Fruit fly (Drosophila melanogaster): Measurements from ENCODE around the gene CCT2.

DNA sequence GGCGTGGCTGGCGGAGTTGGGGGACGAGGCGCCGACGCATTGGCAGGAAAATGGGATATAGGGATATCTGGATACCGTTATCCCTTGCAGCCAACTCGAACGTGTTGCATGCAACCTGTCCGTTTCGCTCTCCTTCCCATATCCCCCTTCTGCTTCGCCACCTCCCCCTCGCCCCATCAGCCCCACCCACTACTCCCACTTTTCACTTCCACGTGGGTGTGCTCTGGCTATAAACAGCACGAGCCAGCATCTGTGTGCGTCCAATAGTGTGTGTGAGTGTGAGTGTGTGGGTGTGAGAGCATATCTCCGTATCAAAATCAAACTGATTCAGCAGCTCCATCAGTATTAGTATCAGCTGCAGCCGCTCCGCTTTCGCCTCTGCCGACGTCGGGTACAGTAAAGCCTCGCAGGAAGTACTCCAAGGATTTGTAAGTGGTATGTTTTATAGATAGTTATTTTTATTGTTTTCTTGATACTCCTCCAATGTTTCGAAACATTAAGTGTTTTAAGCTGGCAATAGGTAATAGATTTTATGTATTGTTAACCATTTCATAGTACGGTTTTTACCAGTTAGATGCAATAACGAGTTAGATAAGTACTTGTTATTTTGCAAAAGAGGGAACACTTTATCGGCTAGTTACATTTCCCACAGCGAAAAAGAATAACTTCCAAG, 29.8 kb downstream of the CCT2 start:
- TF ChIP-seq Dfd (GFP tag; optimal IDR thresholded peaks at IDR 0.05), result no peak
- peak; percentile 10 for TF ChIP-seq fd64A (GFP tag; optimal IDR thresholded peaks at IDR 0.05)
- TF ChIP-seq Rfx (GFP tag; IDR thresholded peaks at IDR 0.05), result 0 out of 2 replicates have a peak, but pooled peaks have one; percentile 15
- TF ChIP-seq CG3407 (GFP tag; optimal IDR thresholded peaks at IDR 0.05), result no peak
- TF ChIP-seq CG34376 (GFP tag; optimal IDR thresholded peaks at IDR 0.05), result no peak
- TF ChIP-seq abd-A (tag; optimal IDR thresholded peaks at IDR 0.05), result peak; percentile 72
- TF ChIP-seq CG12236 (GFP tag; optimal IDR thresholded peaks at IDR 0.05), result no peak
- peak; percentile 47 for TF ChIP-seq bcd (GFP tag; optimal IDR thresholded peaks at IDR 0.05)
- TF ChIP-seq sens (GFP tag), result peak; percentile 90
